Worm (Caenorhabditis elegans) whole organism, young adult: ENCODE results near the gene R02F2.7.

ENCODE experiments used
- F37B4.10 ChIP-seq: fragments of 200-800 bp; sonication (Bioruptor generic); IDR thresholded peaks from 2 replicates; pipeline ENCODE4 v1.3.6; 2022; ENCODE audit warnings: missing genetic modification characterization, missing compliant biosample characterization
- F39B2.1 ChIP-seq: fragments of 200-800 bp; sonication (Bioruptor generic); IDR thresholded peaks from 2 replicates; pipeline ENCODE4 v1.3.6; 2022; ENCODE audit warnings: missing genetic modification reagents, missing genetic modification characterization, missing compliant biosample characterization
- ama-1 ChIP-seq, 3 experiments: fragments of 150-350 bp in 1 of 3; sonication (generic microtip) in 2 of 3; optimal IDR thresholded peaks; 2 replicates each; lab custom pipeline; 2014 to 2018; ENCODE audit warnings: missing biosample characterization in 2 of 3, missing genetic modification characterization in 2 of 3, missing genetic modification reagents in 2 of 3
- lsy-27 ChIP-seq: sonication (generic microtip); optimal IDR thresholded peaks from 2 replicates; lab custom pipeline; 2017; ENCODE audit warnings: missing genetic modification characterization, mild to moderate bottlenecking, missing compliant biosample characterization, antibody characterized with exemption, missing genotype, borderline replicate concordance; ENCODE audit not compliant: insufficient read depth
- snpc-3.4 ChIP-seq: sonication (generic microtip); optimal IDR thresholded peaks from 2 replicates; lab custom pipeline; 2017; ENCODE audit warnings: missing genetic modification characterization, mild to moderate bottlenecking, missing compliant biosample characterization, antibody characterized with exemption, moderate library complexity, missing genotype, missing genetic modification reagents
- snpc-4 ChIP-seq, 5 experiments: fragments of 150-350 bp in 1 of 5; sonication (generic microtip) in 4 of 5; optimal IDR thresholded peaks; 2 replicates each; lab custom pipeline; 2014 to 2018; ENCODE audit warnings: missing genetic modification characterization in 5 of 5, missing biosample characterization in 3 of 5, antibody characterized with exemption in 2 of 5, mild to moderate bottlenecking in 2 of 5, missing compliant biosample characterization in 2 of 5, missing genotype in 2 of 5, moderate library complexity in 2 of 5, missing genetic modification reagents in 1 of 5
- tlf-1 ChIP-seq: fragments of 200-800 bp; sonication (Bioruptor generic); optimal IDR thresholded peaks from 2 replicates; lab custom pipeline; 2018; ENCODE audit warnings: mild to moderate bottlenecking, missing genetic modification characterization, missing compliant biosample characterization

DNA sequence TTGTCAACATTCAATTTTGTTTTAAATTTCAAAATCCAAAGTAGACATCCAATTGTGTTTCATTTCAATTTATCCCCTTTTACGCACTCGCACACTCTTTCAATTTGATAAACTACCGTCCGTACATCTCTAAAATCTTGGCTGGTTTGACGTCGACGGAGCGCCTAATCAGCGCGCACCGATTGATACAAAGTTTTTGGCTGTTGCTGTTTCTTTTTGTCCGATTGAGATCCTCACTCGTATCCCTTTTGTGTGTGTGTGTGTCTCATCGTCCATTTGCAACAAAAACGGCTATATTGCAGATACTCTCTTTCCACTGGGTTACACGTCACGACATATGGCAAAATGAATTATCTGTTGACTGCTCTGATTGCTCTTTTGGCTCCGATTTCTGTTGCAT, 9.4 kb downstream of the R02F2.7 start, which contains the start of gene lon-1:
- TF ChIP-seq F37B4.10 (GFP tag; lab: Robert Waterston, UW), result no peak
- TF ChIP-seq lsy-27, result no peak
- TF ChIP-seq ama-1 (optimal IDR thresholded peaks at IDR 0.05; lab: Kevin White, UChicago), result no peak
- TF ChIP-seq ama-1 (GFP tag; optimal IDR thresholded peaks at IDR 0.05; lab: Kevin White, UChicago), result no peak
- TF ChIP-seq snpc-3.4 (tag; lab: Kevin White, UChicago), result no peak
- no peak for TF ChIP-seq snpc-4 (GFP tag; optimal IDR thresholded peaks at IDR 0.05; lab: Kevin White, UChicago)
- no peak for TF ChIP-seq snpc-4 (tag; optimal IDR thresholded peaks at IDR 0.05; lab: Kevin White, UChicago)
- no peak for TF ChIP-seq F39B2.1 (GFP tag; lab: Robert Waterston, UW)
- TF ChIP-seq tlf-1 (GFP tag; lab: Kevin White, UChicago), result no peak
